Fruit fly (Drosophila melanogaster) whole organism, embryonic: Measurements from ENCODE around the gene CG17068.

ENCODE experiments used
- Aef1 ChIP-seq: fragments of 200-800 bp; sonication (Bioruptor generic); IDR thresholded peaks from 3 replicates; pipeline ENCODE4 v1.3.6; 2022; ENCODE audit warnings: missing biosample characterization, missing genetic modification characterization
- Asciz ChIP-seq: fragments of 200-800 bp; sonication (Bioruptor generic); optimal IDR thresholded peaks from 2 replicates; lab custom pipeline; 2017; ENCODE audit warnings: missing biosample characterization, mild to moderate bottlenecking, missing genetic modification characterization, missing genetic modification reagents
- Bgb ChIP-seq: fragments of 200-800 bp; sonication (Bioruptor generic); IDR thresholded peaks from 2 replicates; pipeline ENCODE4 v1.3.6; 2022; ENCODE audit warnings: missing biosample characterization, missing genetic modification characterization; ENCODE audit not compliant: partially characterized antibody
- CG10209 ChIP-seq: fragments of 200-800 bp; sonication (Bioruptor generic); optimal IDR thresholded peaks from 3 replicates; lab custom pipeline; 2017; ENCODE audit warnings: missing biosample characterization, mild to moderate bottlenecking, missing genetic modification characterization, missing genetic modification reagents
- CG10979 ChIP-seq: fragments of 200-800 bp; sonication (Bioruptor generic); optimal IDR thresholded peaks from 2 replicates; lab custom pipeline; 2018; ENCODE audit warnings: missing biosample characterization, mild to moderate bottlenecking, missing genetic modification characterization, moderate library complexity
- CG11247 ChIP-seq: fragments of 200-800 bp; sonication (Bioruptor generic); IDR thresholded peaks from 2 replicates; pipeline ENCODE4 v1.3.6; 2022; ENCODE audit warnings: missing biosample characterization, missing genetic modification characterization
- CG12769 ChIP-seq: fragments of 200-800 bp; sonication (Bioruptor generic); optimal IDR thresholded peaks from 2 replicates; lab custom pipeline; 2019; ENCODE audit warnings: missing biosample characterization, mild to moderate bottlenecking, missing genetic modification characterization, moderate library complexity
- CG14667 ChIP-seq: fragments of 200-800 bp; sonication (Bioruptor generic); IDR thresholded peaks from 2 replicates; pipeline ENCODE4 v1.3.6; 2022; ENCODE audit warnings: missing biosample characterization, missing genetic modification characterization
- CG15514 ChIP-seq: fragments of 200-800 bp; sonication (Bioruptor generic); optimal IDR thresholded peaks from 3 replicates; lab custom pipeline; 2017; ENCODE audit warnings: missing biosample characterization, missing genetic modification characterization, mild to moderate bottlenecking, moderate library complexity, missing genetic modification reagents
- CG2875 ChIP-seq: fragments of 200-800 bp; sonication (Bioruptor generic); optimal IDR thresholded peaks from 2 replicates; lab custom pipeline; 2017; ENCODE audit warnings: missing biosample characterization, mild to moderate bottlenecking, missing genetic modification characterization, missing genetic modification reagents
- CG32772 ChIP-seq: fragments of 200-800 bp; sonication (Bioruptor generic); IDR thresholded peaks from 2 replicates; pipeline ENCODE4 v1.3.6; 2022; ENCODE audit warnings: missing biosample characterization, missing genetic modification characterization
- CG6175 ChIP-seq: fragments of 200-800 bp; sonication (Bioruptor generic); IDR thresholded peaks from 3 replicates; pipeline ENCODE4 v1.3.6; 2022; ENCODE audit warnings: missing biosample characterization, missing genetic modification characterization
- CG6254 ChIP-seq: fragments of 200-800 bp; sonication (Bioruptor generic); optimal IDR thresholded peaks from 3 replicates; lab custom pipeline; 2017; ENCODE audit warnings: mild to moderate bottlenecking, missing biosample characterization, missing genetic modification reagents, missing genetic modification characterization
- CG7357 ChIP-seq: fragments of 200-800 bp; sonication (Bioruptor generic); IDR thresholded peaks from 3 replicates; pipeline ENCODE4 v1.3.6; 2022; ENCODE audit warnings: missing biosample characterization, missing genetic modification characterization
- CG8478 ChIP-seq: fragments of >200 bp; optimal IDR thresholded peaks from 2 replicates; lab custom pipeline; 2018
- CG8765 ChIP-seq: fragments of 200-800 bp; sonication (Bioruptor generic); IDR thresholded peaks from 2 replicates; pipeline ENCODE4 v1.3.6; 2022; ENCODE audit warnings: missing biosample characterization, missing genetic modification characterization
- CG9876 ChIP-seq: fragments of 200-800 bp; sonication (Bioruptor generic); optimal IDR thresholded peaks from 2 replicates; lab custom pipeline; 2016; ENCODE audit warnings: missing biosample characterization, missing genetic modification characterization
- CTCF ChIP-seq: fragments of 200-800 bp; sonication (Bioruptor generic); optimal IDR thresholded peaks from 2 replicates; lab custom pipeline; 2017; ENCODE audit warnings: missing biosample characterization, mild to moderate bottlenecking, missing genetic modification characterization, moderate library complexity
- D19A ChIP-seq: fragments of 200-800 bp; optimal IDR thresholded peaks from 3 replicates; lab custom pipeline; 2019; ENCODE audit warnings: missing biosample characterization, mild to moderate bottlenecking, missing genetic modification characterization, moderate library complexity
- Dip2 ChIP-seq: fragments of 200-800 bp; sonication (Bioruptor generic); IDR thresholded peaks from 2 replicates; pipeline ENCODE4 v1.3.6; 2022; ENCODE audit warnings: missing biosample characterization, missing genetic modification characterization
- E2f2 ChIP-seq: fragments of 200-800 bp; sonication (Bioruptor generic); IDR thresholded peaks from 2 replicates; pipeline ENCODE4 v1.3.6; 2022; ENCODE audit warnings: missing biosample characterization, missing genetic modification characterization
- Ets65A ChIP-seq: fragments of 200-800 bp; sonication (Bioruptor generic); peaks from one replicate; lab custom pipeline; 2016; ENCODE audit warnings: missing biosample characterization, missing genetic modification characterization
- HLH4C ChIP-seq: fragments of 200-800 bp; sonication (Bioruptor generic); IDR thresholded peaks from 3 replicates; pipeline ENCODE4 v1.3.6; 2022; ENCODE audit warnings: missing biosample characterization, missing genetic modification characterization; ENCODE audit not compliant: partially characterized antibody
- HLHmδ ChIP-seq: fragments of 200-800 bp; sonication (Bioruptor generic); optimal IDR thresholded peaks from 2 replicates; lab custom pipeline; 2018; ENCODE audit warnings: missing biosample characterization, mild to moderate bottlenecking, missing genetic modification characterization, moderate library complexity
- Hand ChIP-seq: fragments of 200-800 bp; sonication (Bioruptor generic); optimal IDR thresholded peaks from 2 replicates; lab custom pipeline; 2017; ENCODE audit warnings: mild to moderate bottlenecking, missing biosample characterization, missing genetic modification reagents, missing genetic modification characterization
- Hmx ChIP-seq: fragments of 200-800 bp; sonication (Bioruptor generic); optimal IDR thresholded peaks from 2 replicates; lab custom pipeline; 2016; ENCODE audit warnings: missing biosample characterization, missing genetic modification characterization
- Med ChIP-seq: fragments of 200-800 bp; sonication (Bioruptor generic); peaks from one replicate; lab custom pipeline; 2016; ENCODE audit warnings: missing biosample characterization, missing genetic modification characterization, mild to moderate bottlenecking, inconsistent platforms, moderate library complexity
- Oli ChIP-seq: fragments of 200-800 bp; sonication (Bioruptor generic); optimal IDR thresholded peaks from 2 replicates; lab custom pipeline; 2018; ENCODE audit warnings: missing biosample characterization, mild to moderate bottlenecking, missing genetic modification characterization, moderate library complexity
- Ssrp ChIP-seq: fragments of 200-800 bp; sonication (Bioruptor generic); optimal IDR thresholded peaks from 2 replicates; lab custom pipeline; 2018; ENCODE audit warnings: missing biosample characterization, mild to moderate bottlenecking, missing genetic modification characterization, moderate library complexity
- abd-A ChIP-seq: fragments of 200-800 bp; sonication (Bioruptor generic); optimal IDR thresholded peaks from 3 replicates; lab custom pipeline; 2019; ENCODE audit warnings: missing biosample characterization, mild to moderate bottlenecking, missing genetic modification characterization, moderate library complexity
- bsh ChIP-seq, 2 experiments: fragments of 200-800 bp; sonication (Bioruptor generic); optimal IDR thresholded peaks; 2 replicates each; lab custom pipeline; 2017 to 2018; ENCODE audit warnings: mild to moderate bottlenecking in 2 of 2, missing biosample characterization in 2 of 2, missing genetic modification characterization in 2 of 2, moderate library complexity in 1 of 2
- cg ChIP-seq: fragments of 200-800 bp; sonication (Bioruptor generic); optimal IDR thresholded peaks from 3 replicates; lab custom pipeline; 2019; ENCODE audit warnings: missing biosample characterization, mild to moderate bottlenecking, missing genetic modification characterization, moderate library complexity
- corto ChIP-seq: fragments of 200-800 bp; sonication (Bioruptor generic); optimal IDR thresholded peaks from 2 replicates; lab custom pipeline; 2016; ENCODE audit warnings: missing biosample characterization, mild to moderate bottlenecking, missing genetic modification characterization, moderate library complexity
- crol ChIP-seq: fragments of 200-800 bp; sonication (Bioruptor generic); IDR thresholded peaks from 2 replicates; pipeline ENCODE4 v1.3.6; 2022; ENCODE audit warnings: missing biosample characterization, missing genetic modification characterization
- gce ChIP-seq: fragments of 200-800 bp; sonication (Bioruptor generic); IDR thresholded peaks from 3 replicates; pipeline ENCODE4 v1.3.6; 2022; ENCODE audit warnings: missing biosample characterization, missing genetic modification characterization
- gem ChIP-seq: fragments of 200-800 bp; sonication (Bioruptor generic); optimal IDR thresholded peaks from 2 replicates; lab custom pipeline; 2019; ENCODE audit warnings: missing biosample characterization, mild to moderate bottlenecking, missing genetic modification characterization, moderate library complexity
- ken ChIP-seq: fragments of 200-800 bp; sonication (Bioruptor generic); IDR thresholded peaks from 3 replicates; pipeline ENCODE4 v1.3.6; 2022; ENCODE audit warnings: missing biosample characterization, missing genetic modification characterization
- kni ChIP-seq: fragments of 200-800 bp; sonication (Bioruptor generic); optimal IDR thresholded peaks from 3 replicates; lab custom pipeline; 2017; ENCODE audit warnings: mild to moderate bottlenecking, missing biosample characterization, missing genetic modification reagents, missing genetic modification characterization
- lmd ChIP-seq: fragments of 200-800 bp; sonication (Bioruptor generic); IDR thresholded peaks from 2 replicates; pipeline ENCODE4 v1.3.6; 2022; ENCODE audit warnings: missing biosample characterization, missing genetic modification characterization
- mam ChIP-seq: fragments of 200-800 bp; sonication (Bioruptor generic); optimal IDR thresholded peaks from 3 replicates; lab custom pipeline; 2016; ENCODE audit warnings: missing biosample characterization, missing genetic modification characterization
- onecut ChIP-seq: fragments of 200-800 bp; sonication (Bioruptor generic); IDR thresholded peaks from 2 replicates; pipeline ENCODE4 v1.3.6; 2022; ENCODE audit warnings: missing biosample characterization, missing genetic modification characterization
- row ChIP-seq: fragments of 200-800 bp; sonication (Bioruptor generic); IDR thresholded peaks from 3 replicates; pipeline ENCODE4 v1.3.6; 2022; ENCODE audit warnings: missing biosample characterization, missing genetic modification characterization
- scrt ChIP-seq: fragments of 200-800 bp; sonication (Bioruptor generic); optimal IDR thresholded peaks from 2 replicates; lab custom pipeline; 2018; ENCODE audit warnings: missing biosample characterization, mild to moderate bottlenecking, missing genetic modification characterization, moderate library complexity
- sd ChIP-seq: fragments of 200-800 bp; sonication (Bioruptor generic); optimal IDR thresholded peaks from 3 replicates; lab custom pipeline; 2018; ENCODE audit warnings: missing biosample characterization, mild to moderate bottlenecking, missing genetic modification characterization, moderate library complexity
- so ChIP-seq: fragments of 200-800 bp; sonication (Bioruptor generic); IDR thresholded peaks from 3 replicates; pipeline ENCODE4 v1.3.6; 2022; ENCODE audit warnings: missing biosample characterization, missing genetic modification characterization
- sob ChIP-seq: fragments of 200-800 bp; sonication (Bioruptor generic); IDR thresholded peaks from 2 replicates; pipeline ENCODE4 v1.3.6; 2022; ENCODE audit warnings: missing biosample characterization, missing genetic modification characterization
- ttk ChIP-seq: fragments of 200-800 bp; sonication (Bioruptor generic); IDR thresholded peaks from 2 replicates; pipeline ENCODE4 v2.1.2; 2022; ENCODE audit warnings: missing biosample characterization, missing genetic modification characterization
- vvl ChIP-seq: fragments of 200-800 bp; sonication (Bioruptor generic); IDR thresholded peaks from 2 replicates; pipeline ENCODE4 v1.3.6; 2022; ENCODE audit warnings: missing biosample characterization, missing genetic modification characterization

The CG17068 gene

dm6 chrX:20239608-20239941 is 11.3 kb downstream of the CG17068 start, which contains the start of gene obst-A (continued):
- TF ChIP-seq E2f2 (GFP tag; lab: Robert Waterston, UW) (no peak), CG32772 (no peak), Hand (GFP tag; lab: Kevin White, UChicago) (no peak), kni (GFP tag; lab: Kevin White, UChicago) (peak; percentile 4), CG11247 (no peak), sob (no peak)

dm6 chrX:20238736-20239607 is 11.9 kb downstream of the CG17068 start:
- peak; percentile 70 for TF ChIP-seq Dip2 (GFP tag; lab: Robert Waterston, UW)
- peak; percentile 20; the same call in 1 of the 3 replicates for TF ChIP-seq row (GFP tag; lab: Robert Waterston, UW)
- TF ChIP-seq cg (GFP tag; lab: Kevin White, UChicago), result peak; percentile 13
- peak; percentile 14 for TF ChIP-seq Med
- 0 out of 2 replicates have a peak, but pooled peaks have one; percentile 11 for TF ChIP-seq onecut (GFP tag; lab: Robert Waterston, UW)
- peak; percentile 38 for TF ChIP-seq D19A (tag; lab: Kevin White, UChicago)
- peak; percentile 85 for TF ChIP-seq CG10979 (tag; lab: Kevin White, UChicago)
- peak; percentile 71 for TF ChIP-seq CG12769
- TF ChIP-seq corto (GFP tag; lab: Kevin White, UChicago), result no peak
- TF ChIP-seq vvl (GFP tag; lab: Robert Waterston, UW), result peak; percentile 62; the same call in 1 of the 2 replicates
- 0 out of 2 replicates have a peak, but pooled peaks have one; percentile 9 for TF ChIP-seq lmd
- TF ChIP-seq CTCF, result peak; percentile 86
- no peak for TF ChIP-seq CG8478 (lab: Kevin White, UChicago)
- no peak for TF ChIP-seq CG7357
- no peak for TF ChIP-seq gem (tag; lab: Kevin White, UChicago)
- no peak for TF ChIP-seq Oli (tag; lab: Kevin White, UChicago)
- peak; percentile 20 for TF ChIP-seq Ets65A (GFP tag; lab: Kevin White, UChicago)

dm6 chrX:20237914-20238313 is 13.0 kb downstream of the CG17068 start:
- TF ChIP-seq CG6254 (no peak), CG10209 (GFP tag; lab: Kevin White, UChicago) (no peak), bsh (GFP tag; optimal IDR thresholded peaks at IDR 0.05; lab: Kevin White, UChicago) (no peak), Ssrp (no peak), so (GFP tag; lab: Robert Waterston, UW) (no peak), CG12769 (peak; percentile 89), mam (GFP tag; lab: Kevin White, UChicago) (no peak), gce (GFP tag; lab: Robert Waterston, UW) (no peak), ken (GFP tag; lab: Robert Waterston, UW) (no peak), crol (GFP tag; lab: Robert Waterston, UW) (peak; percentile 64), Asciz (GFP tag; lab: Kevin White, UChicago) (no peak), ttk (GFP tag; lab: Robert Waterston, UW) (no peak), abd-A (tag; lab: Kevin White, UChicago) (peak; percentile 91), sd (tag; lab: Kevin White, UChicago) (peak; percentile 2), Hmx (GFP tag; lab: Kevin White, UChicago) (no peak), Oli (tag; lab: Kevin White, UChicago) (no peak), HLHmδ (GFP tag; lab: Kevin White, UChicago) (no peak), CG8765 (no peak), CG14667 (no peak), CG9876 (GFP tag; lab: Kevin White, UChicago) (no peak), sob (no peak), scrt (GFP tag; lab: Kevin White, UChicago) (no peak), CG2875 (GFP tag; lab: Kevin White, UChicago) (no peak), CG6175 (GFP tag; lab: Robert Waterston, UW) (no peak), HLH4C (GFP tag; lab: Robert Waterston, UW) (no peak), onecut (GFP tag; lab: Robert Waterston, UW) (peak; percentile 40; the same call in 1 of the 2 replicates), Aef1 (GFP tag; lab: Robert Waterston, UW) (no peak), CG15514 (no peak), Bgb (GFP tag; lab: Robert Waterston, UW) (no peak)
